In the genomic region with DNA sequence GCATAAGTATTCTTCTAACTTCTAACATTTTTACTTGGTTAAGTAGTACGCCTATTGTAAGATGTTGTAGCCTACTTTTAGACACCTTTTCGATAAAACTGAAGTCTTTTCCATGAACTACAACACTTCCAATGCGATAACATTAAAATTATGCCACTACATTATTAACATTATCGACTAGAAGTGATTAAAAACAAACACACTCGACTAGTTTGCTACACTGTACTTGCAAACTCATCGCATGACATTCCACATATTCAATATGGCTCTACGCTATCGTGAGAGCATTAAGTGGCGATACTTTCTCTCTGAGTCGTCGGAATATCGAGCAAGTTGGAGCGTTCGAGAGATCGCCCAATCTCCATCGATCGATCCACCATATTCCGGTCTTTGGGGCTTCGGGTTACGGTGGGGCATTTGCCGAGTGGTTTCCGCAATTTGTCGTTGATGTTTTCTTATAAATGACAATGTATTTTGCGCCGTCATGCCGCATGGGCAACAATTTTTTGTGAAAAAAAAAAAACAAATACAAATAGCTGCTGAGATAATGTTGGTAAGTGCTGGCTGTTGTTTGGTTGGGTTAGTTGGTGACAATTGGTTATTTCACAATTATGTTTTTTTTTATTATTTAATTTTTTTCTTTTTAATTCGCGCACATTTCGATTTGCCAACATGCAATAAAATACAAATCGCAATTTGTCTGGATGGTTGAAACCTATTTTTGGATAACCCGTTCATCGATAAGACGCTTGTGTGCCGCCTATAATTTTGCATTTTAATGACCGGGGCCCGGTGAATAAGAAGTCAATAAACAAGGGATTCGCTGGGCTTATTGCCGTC, we compare ENCODE assay signal across 5 fruit fly cellular contexts.
TF ChIP-seq lines count a peak whose summit lies in the region.

No protein-coding gene starts in this region.

- TF ChIP-seq CTCF in whole organism, embryonic (GFP tag; optimal IDR thresholded peaks at IDR 0.05; lab: Kevin White, UChicago), result no peak

TF ChIP-seq in whole organism, adult, 20 proteins besides CTCF, POLR2A, EP300 and RAD21:
- TF ChIP-seq CG7101 (tag; optimal IDR thresholded peaks at IDR 0.05; lab: Kevin White, UChicago) (no peak), CG11617 (GFP tag; optimal IDR thresholded peaks at IDR 0.05; lab: Kevin White, UChicago) (no peak), cic (GFP tag; optimal IDR thresholded peaks at IDR 0.05; lab: Kevin White, UChicago) (peak; percentile 30), Mnt (GFP tag; optimal IDR thresholded peaks at IDR 0.05; lab: Kevin White, UChicago) (peak; percentile 14), cnc (optimal IDR thresholded peaks at IDR 0.05; lab: Kevin White, UChicago) (peak; percentile 86 to 90), tj (GFP tag; optimal IDR thresholded peaks at IDR 0.05; lab: Kevin White, UChicago) (peak; percentile 15), kay (GFP tag; lab: Kevin White, UChicago; ENCODE audit: borderline replicate concordance) (peak; percentile 79), pad (GFP tag; optimal IDR thresholded peaks at IDR 0.05; lab: Kevin White, UChicago) (no peak), CG5204 (GFP tag; optimal IDR thresholded peaks at IDR 0.05; lab: Kevin White, UChicago) (no peak), Hr96 (GFP tag; optimal IDR thresholded peaks at IDR 0.05; lab: Kevin White, UChicago) (no peak), Clk (GFP tag; optimal IDR thresholded peaks at IDR 0.05; lab: Kevin White, UChicago) (no peak), CG1620 (GFP tag; optimal IDR thresholded peaks at IDR 0.05; lab: Kevin White, UChicago) (no peak)

TF ChIP-seq in whole organism, embryonic, 481 proteins besides CTCF, POLR2A, EP300 and RAD21 (continues in another document):
- TF ChIP-seq pnt (GFP tag; optimal IDR thresholded peaks at IDR 0.05; lab: Kevin White, UChicago) (no peak), CG7928 (GFP tag; optimal IDR thresholded peaks at IDR 0.05; lab: Kevin White, UChicago) (no peak), CG2120 (GFP tag; optimal IDR thresholded peaks at IDR 0.05; lab: Kevin White, UChicago) (no peak), onecut (GFP tag; IDR thresholded peaks at IDR 0.05; lab: Robert Waterston, UW) (peak; percentile 62), sqz (GFP tag; optimal IDR thresholded peaks at IDR 0.05; lab: Kevin White, UChicago) (peak; percentile 6), CG12769 (tag; optimal IDR thresholded peaks at IDR 0.05; lab: Kevin White, UChicago) (peak; percentile 27), HmgZ (tag; optimal IDR thresholded peaks at IDR 0.05; lab: Kevin White, UChicago) (peak; percentile 1), Med (GFP tag; lab: Kevin White, UChicago) (peak; percentile 67), CG5180 (GFP tag; optimal IDR thresholded peaks at IDR 0.05; lab: Kevin White, UChicago) (peak; percentile 35), Dll (GFP tag; IDR thresholded peaks at IDR 0.05; lab: Robert Waterston, UW; ENCODE audit: partially characterized antibody) (peak; percentile 48; the same call in 1 of the 4 replicates), grn (GFP tag; optimal IDR thresholded peaks at IDR 0.05; lab: Kevin White, UChicago) (peak; percentile 58), CG17612 (GFP tag; IDR thresholded peaks at IDR 0.05; lab: Robert Waterston, UW) (peak; percentile 96), emc (GFP tag; optimal IDR thresholded peaks at IDR 0.05; lab: Kevin White, UChicago) (no peak), exex (tag; optimal IDR thresholded peaks at IDR 0.05; lab: Kevin White, UChicago) (peak; percentile 56), Doc3 (GFP tag; IDR thresholded peaks at IDR 0.05; lab: Robert Waterston, UW; ENCODE audit: partially characterized antibody) (peak; percentile 25; the same call in 1 of the 3 replicates), CG1024 (GFP tag; IDR thresholded peaks at IDR 0.05; lab: Robert Waterston, UW) (no peak), fru (optimal IDR thresholded peaks at IDR 0.05; lab: Kevin White, UChicago) (no peak)

TF ChIP-seq in whole organism, prepupa, 60 proteins besides CTCF, POLR2A, EP300 and RAD21:
- no peak for TF ChIP-seq CG7368 (GFP tag; optimal IDR thresholded peaks at IDR 0.05; lab: Kevin White, UChicago)
- peak; percentile 27; the same call in 1 of the 3 replicates for TF ChIP-seq CG8119 (GFP tag; IDR thresholded peaks at IDR 0.05; lab: Robert Waterston, UW)
- no peak for TF ChIP-seq vri (GFP tag; optimal IDR thresholded peaks at IDR 0.05; lab: Kevin White, UChicago)
- TF ChIP-seq Eip78C (GFP tag; lab: Kevin White, UChicago), result peak; percentile 71
- TF ChIP-seq CG3032 (tag; optimal IDR thresholded peaks at IDR 0.05; lab: Kevin White, UChicago), result no peak
- peak; percentile 40 for TF ChIP-seq dsx (GFP tag; optimal IDR thresholded peaks at IDR 0.05; lab: Kevin White, UChicago; ENCODE audit: poor library complexity, severe bottlenecking)
- peak; percentile 79 for TF ChIP-seq svp (GFP tag; lab: Kevin White, UChicago)
- no peak for TF ChIP-seq CG9139 (GFP tag; optimal IDR thresholded peaks at IDR 0.05; lab: Kevin White, UChicago)
- TF ChIP-seq Sox102F (GFP tag; optimal IDR thresholded peaks at IDR 0.05; lab: Kevin White, UChicago), result peak; percentile 1
- no peak for TF ChIP-seq CG6163 (GFP tag; IDR thresholded peaks at IDR 0.05; lab: Robert Waterston, UW)
- TF ChIP-seq CG6808 (GFP tag; optimal IDR thresholded peaks at IDR 0.05; lab: Kevin White, UChicago), result no peak
- TF ChIP-seq Blimp-1 (GFP tag; optimal IDR thresholded peaks at IDR 0.05; lab: Kevin White, UChicago), result no peak
- no peak for TF ChIP-seq CG34406 (GFP tag; optimal IDR thresholded peaks at IDR 0.05; lab: Kevin White, UChicago)
- TF ChIP-seq lz (GFP tag; optimal IDR thresholded peaks at IDR 0.05; lab: Kevin White, UChicago), result no peak
- TF ChIP-seq CG1621 (tag; optimal IDR thresholded peaks at IDR 0.05; lab: Kevin White, UChicago), result no peak
- TF ChIP-seq CG15336 (GFP tag; IDR thresholded peaks at IDR 0.05; lab: Robert Waterston, UW), result no peak
- no peak for TF ChIP-seq esn (GFP tag; optimal IDR thresholded peaks at IDR 0.05; lab: Kevin White, UChicago)
- TF ChIP-seq CG6792 (GFP tag; optimal IDR thresholded peaks at IDR 0.05; lab: Kevin White, UChicago), result no peak
- TF ChIP-seq dac (GFP tag; optimal IDR thresholded peaks at IDR 0.05; lab: Kevin White, UChicago), result no peak
TF ChIP-seq in whole organism, prepupa: peak in this region for 5.

TF ChIP-seq in whole organism, pupa, 21 proteins besides CTCF, POLR2A, EP300 and RAD21:
- TF ChIP-seq Ets98B (GFP tag; IDR thresholded peaks at IDR 0.05; lab: Robert Waterston, UW) (no peak), Pif1B (GFP tag; optimal IDR thresholded peaks at IDR 0.05; lab: Kevin White, UChicago) (no peak), CG15710 (tag; optimal IDR thresholded peaks at IDR 0.05; lab: Kevin White, UChicago) (no peak), CG32121 (GFP tag; IDR thresholded peaks at IDR 0.05; lab: Robert Waterston, UW) (no peak), EcR (GFP tag; optimal IDR thresholded peaks at IDR 0.05; lab: Kevin White, UChicago) (peak; percentile 14), CG8301 (tag; optimal IDR thresholded peaks at IDR 0.05; lab: Kevin White, UChicago) (no peak), gl (tag; optimal IDR thresholded peaks at IDR 0.05; lab: Kevin White, UChicago) (no peak), Snoo (tag; optimal IDR thresholded peaks at IDR 0.05; lab: Kevin White, UChicago) (no peak), CG34367 (tag; optimal IDR thresholded peaks at IDR 0.05; lab: Kevin White, UChicago) (no peak), CG9948 (tag; optimal IDR thresholded peaks at IDR 0.05; lab: Kevin White, UChicago) (no peak), CG8159 (tag; optimal IDR thresholded peaks at IDR 0.05; lab: Kevin White, UChicago) (no peak), rn (GFP tag; IDR thresholded peaks at IDR 0.05; lab: Robert Waterston, UW) (no peak), CG4496 (GFP tag; IDR thresholded peaks at IDR 0.05; lab: Robert Waterston, UW) (peak; percentile 25; the same call in 1 of the 3 replicates), CG17806 (tag; optimal IDR thresholded peaks at IDR 0.05; lab: Kevin White, UChicago) (no peak)

TF ChIP-seq in whole organism, wandering third instar larva, 38 proteins besides CTCF, POLR2A, EP300 and RAD21:
- no peak for TF ChIP-seq Abd-B (GFP tag; optimal IDR thresholded peaks at IDR 0.05; lab: Kevin White, UChicago)
- TF ChIP-seq CrebA (GFP tag; optimal IDR thresholded peaks at IDR 0.05; lab: Kevin White, UChicago; ENCODE audit: borderline replicate concordance), result no peak
- TF ChIP-seq Rel (GFP tag; optimal IDR thresholded peaks at IDR 0.05; lab: Kevin White, UChicago), result no peak
- peak; percentile 28 for TF ChIP-seq Rel (tag; optimal IDR thresholded peaks at IDR 0.05; lab: Kevin White, UChicago)
TF ChIP-seq in whole organism, wandering third instar larva: peak in this region for 1.
